Fruit fly (Drosophila melanogaster): ENCODE data around the gene dl.

dm6 chr2L:17412533-17412932 lies 37.6 kb downstream of the dl start, which contains the start of gene Rsph9:
- TF ChIP-seq lov (optimal IDR thresholded peaks at IDR 0.05) = no peak
- TF ChIP-seq lov (GFP tag; IDR thresholded peaks at IDR 0.05) = no peak
- TF ChIP-seq CG17359 (tag; optimal IDR thresholded peaks at IDR 0.05) = no peak
- TF ChIP-seq CG5180 (GFP tag; optimal IDR thresholded peaks at IDR 0.05) = no peak
- no peak for TF ChIP-seq Sox102F (GFP tag; optimal IDR thresholded peaks at IDR 0.05)
- no peak for TF ChIP-seq hth (optimal IDR thresholded peaks at IDR 0.05)
- TF ChIP-seq CG15601 (tag; optimal IDR thresholded peaks at IDR 0.05) = no peak
- no peak for TF ChIP-seq fru (optimal IDR thresholded peaks at IDR 0.05)
- no peak for TF ChIP-seq Kr (GFP tag; optimal IDR thresholded peaks at IDR 0.05)
- no peak for TF ChIP-seq CG8924 (tag; optimal IDR thresholded peaks at IDR 0.05)
- no peak for TF ChIP-seq Bteb2 (GFP tag; optimal IDR thresholded peaks at IDR 0.05)
- no peak for TF ChIP-seq CG13287 (GFP tag; IDR thresholded peaks at IDR 0.05; ENCODE audit: partially characterized antibody)
- no peak for TF ChIP-seq Med (GFP tag)
- TF ChIP-seq CG17361 (GFP tag; IDR thresholded peaks at IDR 0.05) = no peak
- TF ChIP-seq CG7839 (tag; optimal IDR thresholded peaks at IDR 0.05) = no peak
